Worm (Caenorhabditis elegans): Measurements from ENCODE around the gene nhr-163.

ce11 chrV:6956237-6956636, 29.6 kb downstream of the nhr-163 start, which contains the start of gene mec-1:
- TF ChIP-seq F37D6.2 (tag; optimal IDR thresholded peaks at IDR 0.05) = no peak
- no peak for TF ChIP-seq aly-2 (tag; optimal IDR thresholded peaks at IDR 0.05)
- no peak for TF ChIP-seq mdl-1 (tag; optimal IDR thresholded peaks at IDR 0.05)
